Worm (Caenorhabditis elegans): ENCODE data around the gene lgc-23.

ce11 chrX:12095200-12095599, 30.2 kb downstream of the lgc-23 start:
- TF ChIP-seq nhr-28 (tag; optimal IDR thresholded peaks at IDR 0.05) (no peak), elt-1 (tag; optimal IDR thresholded peaks at IDR 0.05; ENCODE audit: borderline replicate concordance, insufficient read depth) (no peak), snpc-4 (tag; optimal IDR thresholded peaks at IDR 0.05) (no peak), lsy-2 (tag; optimal IDR thresholded peaks at IDR 0.05) (no peak), ces-1 (GFP tag; optimal IDR thresholded peaks at IDR 0.05) (no peak), sptf-1 (tag; optimal IDR thresholded peaks at IDR 0.05) (no peak), bed-3 (GFP tag; optimal IDR thresholded peaks at IDR 0.05) (no peak), mab-5 (tag; optimal IDR thresholded peaks at IDR 0.05) (no peak), elt-3 (tag; optimal IDR thresholded peaks at IDR 0.05) (no peak), flh-1 (GFP tag; optimal IDR thresholded peaks at IDR 0.05) (no peak), lin-13 (tag; optimal IDR thresholded peaks at IDR 0.05) (no peak), nhr-237 (tag; optimal IDR thresholded peaks at IDR 0.05) (no peak), unc-39 (tag; optimal IDR thresholded peaks at IDR 0.05) (no peak)

Measured in whole organism, mixed stage, embryonic.